Fruit fly (Drosophila melanogaster) whole organism, prepupa: ENCODE data around the gene Fancl.
A peak's percentile ranks its signal among the peaks of the same experiment; 100 is the strongest.

Source experiments
- CG10631 ChIP-seq: fragments of 200-800 bp; sonication (Bioruptor generic); optimal IDR thresholded peaks from 2 replicates; lab custom pipeline; 2016; ENCODE audit warnings: missing biosample characterization, missing genetic modification characterization
- CG10669 ChIP-seq: fragments of 200-800 bp; sonication (Bioruptor generic); optimal IDR thresholded peaks from 3 replicates; lab custom pipeline; 2018; ENCODE audit warnings: missing biosample characterization, mild to moderate bottlenecking, missing genetic modification characterization, moderate library complexity
- CG11294 ChIP-seq: fragments of 200-800 bp; sonication (Bioruptor generic); IDR thresholded peaks from 2 replicates; pipeline ENCODE4 v1.3.6; 2022; ENCODE audit warnings: missing biosample characterization, missing genetic modification characterization
- CG11762 ChIP-seq: fragments of 200-800 bp; sonication (Bioruptor generic); optimal IDR thresholded peaks from 3 replicates; lab custom pipeline; 2016; ENCODE audit warnings: missing biosample characterization, missing genetic modification characterization; ENCODE audit not compliant: insufficient read depth
- CG15336 ChIP-seq: fragments of 200-800 bp; sonication (Bioruptor generic); IDR thresholded peaks from 2 replicates; pipeline ENCODE4 v1.3.6; 2022; ENCODE audit warnings: missing biosample characterization, missing genetic modification characterization
- CG16779 ChIP-seq: fragments of 200-800 bp; sonication (Bioruptor generic); optimal IDR thresholded peaks from 3 replicates; lab custom pipeline; 2017; ENCODE audit warnings: missing biosample characterization, mild to moderate bottlenecking, missing genetic modification characterization
- CG31627 ChIP-seq: fragments of 200-800 bp; sonication (Bioruptor generic); optimal IDR thresholded peaks from 3 replicates; lab custom pipeline; 2016; ENCODE audit warnings: missing biosample characterization, missing genetic modification characterization
- CG32006 ChIP-seq: fragments of 200-800 bp; sonication (Bioruptor generic); optimal IDR thresholded peaks from 3 replicates; lab custom pipeline; 2017; ENCODE audit warnings: missing biosample characterization, mild to moderate bottlenecking, missing genetic modification characterization
- CG34406 ChIP-seq: fragments of 200-800 bp; sonication (Bioruptor generic); optimal IDR thresholded peaks from 3 replicates; lab custom pipeline; 2016; ENCODE audit warnings: missing biosample characterization, missing genetic modification characterization
- CG3919 ChIP-seq: fragments of 200-800 bp; sonication (Bioruptor generic); optimal IDR thresholded peaks from 3 replicates; lab custom pipeline; 2016; ENCODE audit warnings: missing biosample characterization, missing genetic modification characterization
- CG6163 ChIP-seq: fragments of 200-800 bp; sonication (Bioruptor generic); IDR thresholded peaks from 3 replicates; pipeline ENCODE4 v1.3.6; 2022; ENCODE audit warnings: missing biosample characterization, missing genetic modification characterization
- CG6276 ChIP-seq: fragments of 200-800 bp; sonication (Bioruptor generic); optimal IDR thresholded peaks from 2 replicates; lab custom pipeline; 2017; ENCODE audit warnings: missing biosample characterization, mild to moderate bottlenecking, missing genetic modification characterization
- CG6854 ChIP-seq: fragments of 200-800 bp; sonication (Bioruptor generic); optimal IDR thresholded peaks from 2 replicates; lab custom pipeline; 2017; ENCODE audit warnings: missing biosample characterization, mild to moderate bottlenecking, missing genetic modification characterization
- CG7368 ChIP-seq: fragments of 200-800 bp; sonication (Bioruptor generic); optimal IDR thresholded peaks from 3 replicates; lab custom pipeline; 2016; ENCODE audit warnings: missing biosample characterization, missing genetic modification characterization
- CG8119 ChIP-seq: fragments of 200-800 bp; sonication (Bioruptor generic); IDR thresholded peaks from 3 replicates; pipeline ENCODE4 v1.3.6; 2022; ENCODE audit warnings: missing biosample characterization, missing genetic modification characterization
- CG8632 ChIP-seq: fragments of 200-800 bp; sonication (Bioruptor generic); optimal IDR thresholded peaks from 3 replicates; lab custom pipeline; 2016; ENCODE audit warnings: missing biosample characterization, missing genetic modification characterization
- CG9139 ChIP-seq: fragments of 200-800 bp; sonication (Bioruptor generic); optimal IDR thresholded peaks from 3 replicates; lab custom pipeline; 2017; ENCODE audit warnings: missing biosample characterization, mild to moderate bottlenecking, missing genetic modification characterization
- Eip75B ChIP-seq: fragments of 200-800 bp; sonication (Bioruptor generic); optimal IDR thresholded peaks from 3 replicates; lab custom pipeline; 2016; ENCODE audit warnings: missing biosample characterization, missing genetic modification characterization
- Eip78C ChIP-seq: fragments of 200-800 bp; sonication (Bioruptor generic); peaks from one replicate; lab custom pipeline; 2016; ENCODE audit warnings: missing biosample characterization, missing genetic modification characterization
- Eip93F ChIP-seq: fragments of 200-800 bp; sonication (Bioruptor generic); optimal IDR thresholded peaks from 2 replicates; lab custom pipeline; 2016; ENCODE audit warnings: missing biosample characterization, mild to moderate bottlenecking, missing genetic modification characterization
- Hr38 ChIP-seq: sonication (Bioruptor generic); optimal IDR thresholded peaks from 2 replicates; lab custom pipeline; 2016; ENCODE audit warnings: missing biosample characterization, missing genetic modification characterization
- Hr39 ChIP-seq: fragments of 200-800 bp; sonication (Bioruptor generic); optimal IDR thresholded peaks from 2 replicates; lab custom pipeline; 2016; ENCODE audit warnings: missing biosample characterization, missing genetic modification characterization
- Hr4 ChIP-seq: fragments of 200-800 bp; sonication (Bioruptor generic); optimal IDR thresholded peaks from 3 replicates; lab custom pipeline; 2016; ENCODE audit warnings: missing biosample characterization, missing genetic modification characterization
- Lpt ChIP-seq: fragments of 200-800 bp; sonication (Bioruptor generic); optimal IDR thresholded peaks from 3 replicates; lab custom pipeline; 2016; ENCODE audit warnings: missing biosample characterization, missing genetic modification characterization
- Met ChIP-seq: fragments of 200-800 bp; sonication (Bioruptor generic); optimal IDR thresholded peaks from 3 replicates; lab custom pipeline; 2016; ENCODE audit warnings: missing biosample characterization, missing genetic modification characterization
- OdsH ChIP-seq: fragments of 200-800 bp; sonication (Bioruptor generic); optimal IDR thresholded peaks from 3 replicates; lab custom pipeline; 2016; ENCODE audit warnings: missing biosample characterization, missing genetic modification characterization
- Sox14 ChIP-seq: fragments of 200-800 bp; sonication (Bioruptor generic); optimal IDR thresholded peaks from 3 replicates; lab custom pipeline; 2016; ENCODE audit warnings: missing biosample characterization, missing genetic modification characterization
- acj6 ChIP-seq: fragments of 200-800 bp; sonication (Bioruptor generic); optimal IDR thresholded peaks from 3 replicates; lab custom pipeline; 2016; ENCODE audit warnings: missing biosample characterization, missing genetic modification characterization
- cyc ChIP-seq: fragments of 200-800 bp; sonication (Bioruptor generic); optimal IDR thresholded peaks from 3 replicates; lab custom pipeline; 2016; ENCODE audit warnings: missing biosample characterization, missing genetic modification characterization
- dac ChIP-seq: fragments of 200-800 bp; sonication (Bioruptor generic); optimal IDR thresholded peaks from 2 replicates; lab custom pipeline; 2017; ENCODE audit warnings: missing biosample characterization, mild to moderate bottlenecking, missing genetic modification characterization
- dsx ChIP-seq: fragments of 200-800 bp; optimal IDR thresholded peaks from 3 replicates; lab custom pipeline; 2019; ENCODE audit warnings: missing biosample characterization, mild to moderate bottlenecking, missing genetic modification characterization, moderate library complexity; ENCODE audit not compliant: poor library complexity, severe bottlenecking
- esn ChIP-seq: fragments of 200-800 bp; sonication (Bioruptor generic); optimal IDR thresholded peaks from 2 replicates; lab custom pipeline; 2016; ENCODE audit warnings: missing biosample characterization, mild to moderate bottlenecking, missing genetic modification characterization, moderate library complexity
- fkh ChIP-seq: fragments of 200-800 bp; sonication (Bioruptor generic); optimal IDR thresholded peaks from 3 replicates; lab custom pipeline; 2017; ENCODE audit warnings: missing biosample characterization, mild to moderate bottlenecking, missing genetic modification characterization, moderate library complexity
- salr ChIP-seq, 2 experiments: fragments of 200-800 bp; sonication (Bioruptor generic); optimal IDR thresholded peaks; 3 replicates each; lab custom pipeline; 2016 to 2018; ENCODE audit warnings: missing biosample characterization in 2 of 2, missing genetic modification characterization in 2 of 2, mild to moderate bottlenecking in 1 of 2
- spab ChIP-seq: fragments of 200-800 bp; sonication (Bioruptor generic); optimal IDR thresholded peaks from 2 replicates; lab custom pipeline; 2017; ENCODE audit warnings: missing biosample characterization, mild to moderate bottlenecking, missing genetic modification characterization, missing genetic modification reagents
- svp ChIP-seq: fragments of 200-800 bp; sonication (Bioruptor generic); peaks from one replicate; lab custom pipeline; 2016; ENCODE audit warnings: missing biosample characterization, missing genetic modification characterization
- topi ChIP-seq: fragments of 200-800 bp; sonication (Bioruptor generic); optimal IDR thresholded peaks from 3 replicates; lab custom pipeline; 2016; ENCODE audit warnings: missing biosample characterization, missing genetic modification characterization
- vri ChIP-seq: fragments of 200-800 bp; sonication (Bioruptor generic); optimal IDR thresholded peaks from 3 replicates; lab custom pipeline; 2016; ENCODE audit warnings: missing biosample characterization, mild to moderate bottlenecking, missing genetic modification characterization

Fancl gene

DNA sequence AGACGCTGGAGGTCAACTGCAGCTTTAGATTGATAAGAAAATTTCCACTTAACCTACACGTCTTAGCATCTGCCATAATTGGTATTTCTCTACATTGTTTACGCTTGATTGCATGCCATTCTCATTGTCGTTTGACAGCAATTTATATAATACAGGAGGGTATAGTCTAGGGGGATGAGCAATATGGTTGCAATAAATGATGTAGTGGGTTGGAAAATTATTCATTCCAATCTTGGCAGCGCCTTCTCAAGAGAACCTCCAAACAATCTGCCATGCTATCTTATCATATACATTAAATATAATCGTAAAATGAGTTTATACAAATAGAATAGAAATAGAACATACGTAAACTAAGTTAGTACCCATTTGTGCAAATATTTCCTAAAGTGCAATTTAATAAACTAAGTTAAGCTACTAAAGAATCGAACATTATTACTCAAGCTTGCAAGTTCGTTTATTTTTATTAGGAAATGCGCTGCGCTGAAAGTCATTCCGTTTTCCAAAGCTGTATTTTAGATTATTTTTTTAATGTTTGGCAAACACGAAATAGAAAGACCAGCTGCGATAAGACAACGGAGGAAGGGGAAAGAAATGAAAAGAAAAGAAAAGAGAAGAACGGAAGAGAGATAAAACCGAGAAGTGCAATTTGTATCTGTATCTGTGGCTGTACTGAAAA, 25.9 kb upstream of the Fancl start:
- TF ChIP-seq dac (no peak), Sox14 (no peak)

dm6 chr3R:10076665-10077064, 24.0 kb upstream of the Fancl start:
- TF ChIP-seq dsx (GFP tag; lab: Kevin White, UChicago) (no peak), Sox14 (peak; percentile 22), Eip75B (no peak), CG10631 (GFP tag; lab: Kevin White, UChicago) (no peak), Hr39 (GFP tag; lab: Kevin White, UChicago) (no peak), vri (peak; percentile 27), CG3919 (no peak), OdsH (no peak), CG8632 (GFP tag; lab: Kevin White, UChicago) (no peak), salr (GFP tag; optimal IDR thresholded peaks at IDR 0.05; lab: Kevin White, UChicago) (no peak), CG6854 (GFP tag; lab: Kevin White, UChicago) (no peak), spab (GFP tag; lab: Kevin White, UChicago) (no peak), CG8119 (GFP tag; lab: Robert Waterston, UW) (no peak), Met (GFP tag; lab: Kevin White, UChicago) (peak; percentile 19), CG16779 (no peak), CG10669 (no peak), CG15336 (GFP tag; lab: Robert Waterston, UW) (no peak), CG11762 (GFP tag; lab: Kevin White, UChicago) (no peak), fkh (GFP tag; lab: Kevin White, UChicago) (no peak), acj6 (GFP tag; lab: Kevin White, UChicago) (no peak), CG34406 (no peak), Eip78C (peak; percentile 10), topi (GFP tag; lab: Kevin White, UChicago) (peak; percentile 12), CG9139 (GFP tag; lab: Kevin White, UChicago) (no peak), esn (GFP tag; lab: Kevin White, UChicago) (peak; percentile 14), CG7368 (no peak), Hr38 (GFP tag; lab: Kevin White, UChicago) (no peak), CG6276 (GFP tag; lab: Kevin White, UChicago) (no peak), Lpt (GFP tag; lab: Kevin White, UChicago) (no peak), cyc (GFP tag; lab: Kevin White, UChicago) (peak; percentile 1), CG6163 (GFP tag; lab: Robert Waterston, UW) (no peak), svp (GFP tag; lab: Kevin White, UChicago) (peak; percentile 58), Hr4 (GFP tag; lab: Kevin White, UChicago) (no peak)

- TF ChIP-seq CG10669 (no peak), CG7368 (no peak), CG11294 (GFP tag; lab: Robert Waterston, UW) (no peak), CG31627 (GFP tag; lab: Kevin White, UChicago) (no peak), Eip93F (GFP tag; lab: Kevin White, UChicago) (no peak), acj6 (GFP tag; lab: Kevin White, UChicago) (no peak), CG32006 (GFP tag; lab: Kevin White, UChicago) (no peak)
Observed at dm6 chr3R:10075323-10075788, 22.7 kb upstream of the Fancl start, which contains the start of gene Alp13. Alp13 (minus strand) TSS chr3R:10075373.
